Fruit fly (Drosophila melanogaster) whole organism, embryonic: ENCODE data around the gene CG6330.

Experiments used
- Ada2b ChIP-seq: fragments of 200-800 bp; sonication (Bioruptor generic); IDR thresholded peaks from 2 replicates; pipeline ENCODE4 v1.3.6; 2022; ENCODE audit warnings: missing biosample characterization, missing genetic modification characterization
- Awh ChIP-seq: fragments of 200-800 bp; sonication (Bioruptor generic); IDR thresholded peaks from 2 replicates; pipeline ENCODE4, ENCODE4 v1.3.6; 2022; ENCODE audit warnings: missing biosample characterization, missing genetic modification characterization
- CG10321 ChIP-seq: fragments of 200-800 bp; sonication (Bioruptor generic); IDR thresholded peaks from 2 replicates; pipeline ENCODE4 v1.3.6; 2022; ENCODE audit warnings: missing biosample characterization, missing genetic modification characterization
- CG11247 ChIP-seq: fragments of 200-800 bp; sonication (Bioruptor generic); IDR thresholded peaks from 2 replicates; pipeline ENCODE4 v1.3.6; 2022; ENCODE audit warnings: missing biosample characterization, missing genetic modification characterization
- CG11504 ChIP-seq: fragments of 200-800 bp; sonication (Bioruptor generic); optimal IDR thresholded peaks from 3 replicates; lab custom pipeline; 2019; ENCODE audit warnings: missing biosample characterization, mild to moderate bottlenecking, missing genetic modification characterization, moderate library complexity
- CG11560 ChIP-seq: fragments of 200-800 bp; sonication (Bioruptor generic); IDR thresholded peaks from 3 replicates; pipeline ENCODE4 v1.3.6; 2022; ENCODE audit warnings: missing biosample characterization, missing genetic modification characterization
- CG11695 ChIP-seq: fragments of 200-800 bp; sonication (Bioruptor generic); IDR thresholded peaks from 3 replicates; pipeline ENCODE4 v1.3.6; 2022; ENCODE audit warnings: missing biosample characterization, missing genetic modification characterization
- CG12769 ChIP-seq: fragments of 200-800 bp; sonication (Bioruptor generic); optimal IDR thresholded peaks from 2 replicates; lab custom pipeline; 2019; ENCODE audit warnings: missing biosample characterization, mild to moderate bottlenecking, missing genetic modification characterization, moderate library complexity
- CG12942 ChIP-seq: fragments of 200-800 bp; sonication (Bioruptor generic); optimal IDR thresholded peaks from 3 replicates; lab custom pipeline; 2016; ENCODE audit warnings: missing biosample characterization, missing genetic modification characterization
- CG13123 ChIP-seq: fragments of 200-800 bp; sonication (Bioruptor generic); optimal IDR thresholded peaks from 2 replicates; lab custom pipeline; 2016; ENCODE audit warnings: missing biosample characterization, missing genetic modification characterization
- CG14667 ChIP-seq: fragments of 200-800 bp; sonication (Bioruptor generic); IDR thresholded peaks from 2 replicates; pipeline ENCODE4 v1.3.6; 2022; ENCODE audit warnings: missing biosample characterization, missing genetic modification characterization
- CG14965 ChIP-seq: fragments of 200-800 bp; sonication (Bioruptor generic); optimal IDR thresholded peaks from 2 replicates; lab custom pipeline; 2016; ENCODE audit warnings: missing biosample characterization, missing genetic modification characterization, borderline replicate concordance
- CG2712 ChIP-seq: fragments of 200-800 bp; optimal IDR thresholded peaks from 3 replicates; lab custom pipeline; 2019; ENCODE audit warnings: missing biosample characterization, mild to moderate bottlenecking, missing genetic modification characterization, moderate library complexity
- CG32532 ChIP-seq: fragments of 200-800 bp; sonication (Bioruptor generic); IDR thresholded peaks from 2 replicates; pipeline ENCODE4 v1.3.6; 2022; ENCODE audit warnings: missing biosample characterization, missing genetic modification characterization
- CG33557 ChIP-seq: fragments of 200-800 bp; sonication (Bioruptor generic); optimal IDR thresholded peaks from 2 replicates; lab custom pipeline; 2019; ENCODE audit warnings: missing biosample characterization, mild to moderate bottlenecking, missing genetic modification characterization, moderate library complexity
- CG6654 ChIP-seq: fragments of 200-800 bp; sonication (Bioruptor generic); optimal IDR thresholded peaks from 2 replicates; lab custom pipeline; 2017; ENCODE audit warnings: missing biosample characterization, mild to moderate bottlenecking, missing genetic modification characterization
- CG7271 ChIP-seq: fragments of 200-800 bp; sonication (Bioruptor generic); optimal IDR thresholded peaks from 2 replicates; lab custom pipeline; 2018; ENCODE audit warnings: missing biosample characterization, mild to moderate bottlenecking, missing genetic modification characterization, moderate library complexity
- CG7556 ChIP-seq: fragments of 200-800 bp; sonication (Bioruptor generic); optimal IDR thresholded peaks from 2 replicates; lab custom pipeline; 2017; ENCODE audit warnings: missing biosample characterization, mild to moderate bottlenecking, missing genetic modification characterization
- CTCF ChIP-seq: fragments of 200-800 bp; sonication (Bioruptor generic); optimal IDR thresholded peaks from 2 replicates; lab custom pipeline; 2017; ENCODE audit warnings: missing biosample characterization, mild to moderate bottlenecking, missing genetic modification characterization, moderate library complexity
- Dll ChIP-seq: fragments of 200-800 bp; sonication (Bioruptor generic); IDR thresholded peaks from 4 replicates; pipeline ENCODE4 v1.3.6; 2022; ENCODE audit warnings: missing biosample characterization, missing genetic modification characterization; ENCODE audit not compliant: partially characterized antibody
- Ets97D ChIP-seq: fragments of 200-800 bp; sonication (Bioruptor generic); optimal IDR thresholded peaks from 3 replicates; lab custom pipeline; 2016; ENCODE audit warnings: missing biosample characterization, missing genetic modification characterization
- HLH4C ChIP-seq: fragments of 200-800 bp; sonication (Bioruptor generic); IDR thresholded peaks from 3 replicates; pipeline ENCODE4 v1.3.6; 2022; ENCODE audit warnings: missing biosample characterization, missing genetic modification characterization; ENCODE audit not compliant: partially characterized antibody
- Mad ChIP-seq: fragments of 200-800 bp; sonication (Bioruptor generic); optimal IDR thresholded peaks from 2 replicates; lab custom pipeline; 2016; ENCODE audit warnings: missing biosample characterization, missing genetic modification characterization
- Myb ChIP-seq: fragments of 200-800 bp; sonication (Bioruptor generic); optimal IDR thresholded peaks from 2 replicates; lab custom pipeline; 2016; ENCODE audit warnings: missing biosample characterization, missing genetic modification characterization
- Pdp1 ChIP-seq, 2 experiments: fragments of 200-800 bp; sonication (Bioruptor generic); optimal IDR thresholded peaks; 3 replicates each; lab custom pipeline; 2016; ENCODE audit warnings: missing biosample characterization in 2 of 2, missing genetic modification characterization in 2 of 2, mild to moderate bottlenecking in 1 of 2, moderate library complexity in 1 of 2
- Stat92E ChIP-seq, 3 experiments: fragments of >200 bp in 2 of 3; fragments of 200-800 bp in 1 of 3; sonication (Bioruptor generic) in 1 of 3; optimal IDR thresholded peaks; 2 replicates each; lab custom pipeline; 2017 to 2019; ENCODE audit warnings: missing biosample characterization in 3 of 3, missing genetic modification characterization in 3 of 3, mild to moderate bottlenecking in 1 of 3, moderate library complexity in 1 of 3
- Taf1 ChIP-seq: fragments of 200-800 bp; sonication (Bioruptor generic); IDR thresholded peaks from 2 replicates; pipeline ENCODE4 v1.3.6; 2022; ENCODE audit warnings: missing biosample characterization, missing genetic modification characterization
- Vsx1 ChIP-seq: fragments of 200-800 bp; sonication (Bioruptor generic); optimal IDR thresholded peaks from 2 replicates; lab custom pipeline; 2017; ENCODE audit warnings: missing biosample characterization, mild to moderate bottlenecking, missing genetic modification characterization, missing genetic modification reagents
- Xbp1 ChIP-seq: fragments of 200-800 bp; sonication (Bioruptor generic); optimal IDR thresholded peaks from 3 replicates; lab custom pipeline; 2016; ENCODE audit warnings: missing biosample characterization, mild to moderate bottlenecking, missing genetic modification characterization
- bigmax ChIP-seq: fragments of 200-800 bp; sonication (Bioruptor generic); optimal IDR thresholded peaks from 2 replicates; lab custom pipeline; 2018; ENCODE audit warnings: missing biosample characterization, mild to moderate bottlenecking, missing genetic modification characterization
- cas ChIP-seq: fragments of 200-800 bp; sonication (Bioruptor generic); IDR thresholded peaks from 2 replicates; pipeline ENCODE4 v1.3.6; 2022; ENCODE audit warnings: missing biosample characterization, missing genetic modification characterization
- cg ChIP-seq: fragments of 200-800 bp; sonication (Bioruptor generic); optimal IDR thresholded peaks from 3 replicates; lab custom pipeline; 2019; ENCODE audit warnings: missing biosample characterization, mild to moderate bottlenecking, missing genetic modification characterization, moderate library complexity
- chn ChIP-seq: fragments of 200-800 bp; sonication (Bioruptor generic); optimal IDR thresholded peaks from 2 replicates; lab custom pipeline; 2016; ENCODE audit warnings: missing biosample characterization, missing genetic modification characterization
- croc ChIP-seq: fragments of 200-800 bp; sonication (Bioruptor generic); conservative IDR thresholded peaks from 3 replicates; pipeline ENCODE4 v1.3.6; 2022; ENCODE audit warnings: missing biosample characterization, missing genetic modification characterization
- crol ChIP-seq: fragments of 200-800 bp; sonication (Bioruptor generic); IDR thresholded peaks from 2 replicates; pipeline ENCODE4 v1.3.6; 2022; ENCODE audit warnings: missing biosample characterization, missing genetic modification characterization
- dan ChIP-seq: fragments of 200-800 bp; sonication (Bioruptor generic); IDR thresholded peaks from 2 replicates; pipeline ENCODE4 v1.3.6; 2022; ENCODE audit warnings: missing biosample characterization, missing genetic modification characterization
- ems ChIP-seq: fragments of 200-800 bp; sonication (Bioruptor generic); optimal IDR thresholded peaks from 3 replicates; lab custom pipeline; 2016; ENCODE audit warnings: missing biosample characterization, missing genetic modification characterization
- fu2 ChIP-seq: fragments of 200-800 bp; sonication (Bioruptor generic); optimal IDR thresholded peaks from 2 replicates; lab custom pipeline; 2016; ENCODE audit warnings: missing biosample characterization, missing genetic modification characterization
- grn ChIP-seq: fragments of 200-800 bp; sonication (Bioruptor generic); optimal IDR thresholded peaks from 3 replicates; lab custom pipeline; 2017; ENCODE audit warnings: missing biosample characterization, missing genetic modification characterization
- jigr1 ChIP-seq: fragments of 200-800 bp; sonication (Bioruptor generic); IDR thresholded peaks from 3 replicates; pipeline ENCODE4 v1.3.6; 2022; ENCODE audit warnings: missing biosample characterization, missing genetic modification characterization
- kay ChIP-seq: fragments of 200-800 bp; sonication (Bioruptor generic); optimal IDR thresholded peaks from 2 replicates; lab custom pipeline; 2016; ENCODE audit warnings: missing biosample characterization, missing genetic modification characterization
- lov ChIP-seq, 2 experiments: fragments of 200-800 bp in 1 of 2; fragments of >200 bp in 1 of 2; sonication (Bioruptor generic) in 1 of 2; IDR thresholded peaks in 1 of 2; optimal IDR thresholded peaks in 1 of 2; 2 replicates in 1 of 2; 3 replicates in 1 of 2; pipeline versions ENCODE4 v1.3.6 to Lab custom; 2017 to 2022; ENCODE audit warnings: missing biosample characterization in 1 of 2, missing genetic modification characterization in 1 of 2
- pb ChIP-seq: fragments of 200-800 bp; sonication (Bioruptor generic); optimal IDR thresholded peaks from 3 replicates; lab custom pipeline; 2016; ENCODE audit warnings: missing biosample characterization, missing genetic modification characterization
- ranshi ChIP-seq: fragments of 200-800 bp; sonication (Bioruptor generic); IDR thresholded peaks from 2 replicates; pipeline ENCODE4 v1.3.6; 2022; ENCODE audit warnings: missing biosample characterization, missing genetic modification characterization
- repo ChIP-seq: fragments of 200-800 bp; sonication (Bioruptor generic); optimal IDR thresholded peaks from 2 replicates; lab custom pipeline; 2016; ENCODE audit warnings: missing biosample characterization, missing genetic modification characterization
- sd ChIP-seq: fragments of 200-800 bp; sonication (Bioruptor generic); optimal IDR thresholded peaks from 3 replicates; lab custom pipeline; 2018; ENCODE audit warnings: missing biosample characterization, mild to moderate bottlenecking, missing genetic modification characterization, moderate library complexity
- sens-2 ChIP-seq: fragments of 200-800 bp; sonication (Bioruptor generic); IDR thresholded peaks from 2 replicates; pipeline ENCODE4 v1.3.6; 2022; ENCODE audit warnings: missing biosample characterization, missing genetic modification characterization
- shn ChIP-seq: fragments of 200-800 bp; sonication (Bioruptor generic); optimal IDR thresholded peaks from 3 replicates; lab custom pipeline; 2016; ENCODE audit warnings: missing biosample characterization, missing genetic modification characterization
- slbo ChIP-seq: fragments of 200-800 bp; sonication (Bioruptor generic); IDR thresholded peaks from 2 replicates; pipeline ENCODE4 v1.3.6; 2022; ENCODE audit warnings: missing biosample characterization, missing genetic modification characterization
- stwl ChIP-seq: fragments of 200-800 bp; sonication (Bioruptor generic); optimal IDR thresholded peaks from 3 replicates; lab custom pipeline; 2018; ENCODE audit warnings: missing biosample characterization, mild to moderate bottlenecking, missing genetic modification characterization, moderate library complexity
- wek ChIP-seq: fragments of 200-800 bp; sonication (Bioruptor generic); optimal IDR thresholded peaks from 3 replicates; lab custom pipeline; 2018; ENCODE audit warnings: missing biosample characterization, mild to moderate bottlenecking, missing genetic modification characterization, moderate library complexity

Gene CG6330

DNA sequence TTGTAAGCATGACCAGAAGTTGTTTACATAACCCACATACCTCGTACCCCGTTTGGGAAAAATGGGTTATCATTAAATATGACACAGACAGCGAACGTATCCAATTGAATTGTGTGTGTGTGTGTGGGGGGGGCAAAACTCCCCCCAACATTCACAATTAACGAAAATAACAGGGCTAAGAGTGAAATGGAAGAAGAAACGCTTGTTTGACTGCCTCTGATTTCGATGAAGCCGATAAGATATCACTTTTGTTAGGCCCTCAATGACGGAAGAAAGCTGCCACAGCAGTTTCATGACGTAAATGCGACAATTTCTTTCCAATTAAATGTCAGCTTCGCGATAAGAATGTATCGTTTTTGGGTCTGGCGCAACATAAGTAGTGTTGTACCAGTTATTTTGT, 24.4 kb downstream of the CG6330 start:
- TF ChIP-seq repo (GFP tag; lab: Kevin White, UChicago) (no peak), Dll (GFP tag; lab: Robert Waterston, UW) (no peak), CG11560 (tag; lab: Robert Waterston, UW) (no peak), lov (optimal IDR thresholded peaks at IDR 0.05; lab: Kevin White, UChicago) (no peak), lov (GFP tag; IDR thresholded peaks at IDR 0.05; lab: Robert Waterston, UW) (no peak), bigmax (GFP tag; lab: Kevin White, UChicago) (no peak), cg (peak; percentile 44), CG11695 (GFP tag; lab: Robert Waterston, UW) (no peak), Pdp1 (GFP tag; optimal IDR thresholded peaks at IDR 0.05; lab: Kevin White, UChicago) (peak in 1 of 2 experiments; percentile 42), CG7556 (no peak), CG33557 (GFP tag; lab: Kevin White, UChicago) (no peak), Ada2b (GFP tag; lab: Robert Waterston, UW) (no peak), sd (tag; lab: Kevin White, UChicago) (peak; percentile 45), Stat92E (GFP tag; optimal IDR thresholded peaks at IDR 0.05; lab: Kevin White, UChicago) (peak in 1 of 3 experiments; percentile 27), CG12769 (tag; lab: Kevin White, UChicago) (peak; percentile 32), CG6654 (GFP tag; lab: Kevin White, UChicago) (no peak), sens-2 (GFP tag; lab: Robert Waterston, UW) (peak; percentile 71), wek (GFP tag; lab: Kevin White, UChicago) (no peak), grn (peak; percentile 92), Awh (GFP tag; lab: Robert Waterston, UW) (peak; percentile 65), CG11247 (no peak), CG7271 (tag; lab: Kevin White, UChicago) (no peak), CG14965 (GFP tag; lab: Kevin White, UChicago) (no peak), crol (GFP tag; lab: Robert Waterston, UW) (peak; percentile 49; the same call in 1 of the 2 replicates)

dm6 chr3R:26928424-26928823, 29.9 kb downstream of the CG6330 start:
- no peak for TF ChIP-seq HLH4C
- no peak for TF ChIP-seq kay (GFP tag; lab: Kevin White, UChicago)
- peak; percentile 33 for TF ChIP-seq ems (GFP tag; lab: Kevin White, UChicago)
- TF ChIP-seq CG12942 (GFP tag; lab: Kevin White, UChicago): peak; percentile 21
- no peak for TF ChIP-seq croc
- peak; percentile 27 for TF ChIP-seq CG13123 (GFP tag; lab: Kevin White, UChicago)
- TF ChIP-seq CG11504 (tag; lab: Kevin White, UChicago): peak; percentile 78
- no peak for TF ChIP-seq dan
- no peak for TF ChIP-seq CG32532
- TF ChIP-seq fu2: no peak
- no peak for TF ChIP-seq Mad (GFP tag; lab: Kevin White, UChicago)
- TF ChIP-seq CTCF: no peak
- peak; percentile 53 for TF ChIP-seq CG2712 (tag; lab: Kevin White, UChicago)
- no peak for TF ChIP-seq Myb (GFP tag; lab: Kevin White, UChicago)
- no peak for TF ChIP-seq cas (GFP tag; lab: Robert Waterston, UW)
- TF ChIP-seq CG14667 (GFP tag; lab: Robert Waterston, UW): no peak
- TF ChIP-seq Pdp1 (GFP tag; optimal IDR thresholded peaks at IDR 0.05; lab: Kevin White, UChicago): no peak
- TF ChIP-seq Xbp1: peak; percentile 60
- no peak for TF ChIP-seq pb (GFP tag; lab: Kevin White, UChicago)
- no peak for TF ChIP-seq CG10321 (GFP tag; lab: Robert Waterston, UW)
- TF ChIP-seq ranshi (GFP tag; lab: Robert Waterston, UW): peak; percentile 18; the same call in 1 of the 2 replicates
- TF ChIP-seq stwl (tag; lab: Kevin White, UChicago): no peak
- TF ChIP-seq shn (GFP tag; lab: Kevin White, UChicago): no peak
- no peak for TF ChIP-seq Taf1 (GFP tag; lab: Robert Waterston, UW)
- TF ChIP-seq Vsx1 (GFP tag; lab: Kevin White, UChicago): peak; percentile 26
- TF ChIP-seq jigr1 (GFP tag; lab: Robert Waterston, UW): no peak
- TF ChIP-seq wek (GFP tag; lab: Kevin White, UChicago): no peak
- peak; percentile 58 for TF ChIP-seq slbo (GFP tag; lab: Robert Waterston, UW)
- TF ChIP-seq Ets97D: no peak
- no peak for TF ChIP-seq CG6654 (GFP tag; lab: Kevin White, UChicago)
- no peak for TF ChIP-seq chn (GFP tag; lab: Kevin White, UChicago)
